Worm (Caenorhabditis elegans) whole organism, L2 larva: ENCODE results near the gene Y43C5B.3.
"Not testable (repeated sequence)": the region's sequence is repeated elsewhere in the genome, so short reads cannot be mapped to it uniquely, and the experiment has no call there.

ENCODE experiments used
- fos-1 ChIP-seq: fragments of 150-350 bp; optimal IDR thresholded peaks from 2 replicates; lab custom pipeline; 2014; ENCODE audit warnings: missing biosample characterization, missing genetic modification characterization
- mdl-1 ChIP-seq, 2 experiments: fragments of 150-350 bp in 1 of 2; sonication (generic microtip) in 1 of 2; optimal IDR thresholded peaks; 2 replicates each; lab custom pipeline; 2017; ENCODE audit warnings: missing biosample characterization in 2 of 2, missing genetic modification characterization in 2 of 2
- nhr-129 ChIP-seq: fragments of 150-350 bp; optimal IDR thresholded peaks from 2 replicates; lab custom pipeline; 2014; ENCODE audit warnings: missing biosample characterization, missing genetic modification characterization
- unc-55 ChIP-seq: fragments of 150-350 bp; sonication (generic microtip); optimal IDR thresholded peaks from 3 replicates; lab custom pipeline; 2014; ENCODE audit warnings: missing biosample characterization, missing genetic modification reagents, missing genetic modification characterization
- ztf-11 ChIP-seq: sonication (generic microtip); optimal IDR thresholded peaks from 2 replicates; lab custom pipeline; 2017; ENCODE audit warnings: missing biosample characterization, missing genetic modification characterization

- TF ChIP-seq mdl-1 (tag; optimal IDR thresholded peaks at IDR 0.05; lab: Kevin White, UChicago); nhr-129 (tag; lab: Kevin White, UChicago); fos-1 (tag; lab: Kevin White, UChicago); ztf-11 (tag; lab: Kevin White, UChicago); unc-55 (GFP tag; lab: Kevin White, UChicago): not testable (repeated sequence)
These were observed 27.7 kb upstream of the Y43C5B.3 start, which contains the start of gene R09E10.1 for ce11 chrIV:10322650-10323049.
